Fruit fly (Drosophila melanogaster) whole organism, prepupa: Measurements from ENCODE around the gene CG10841.

Experiments used
- Blimp-1 ChIP-seq: fragments of 200-800 bp; sonication (Bioruptor generic); optimal IDR thresholded peaks from 3 replicates; lab custom pipeline; 2017; ENCODE audit warnings: missing biosample characterization, missing genetic modification characterization, mild to moderate bottlenecking, moderate library complexity, missing genetic modification reagents
- CG10631 ChIP-seq: fragments of 200-800 bp; sonication (Bioruptor generic); optimal IDR thresholded peaks from 2 replicates; lab custom pipeline; 2016; ENCODE audit warnings: missing biosample characterization, missing genetic modification characterization
- CG10669 ChIP-seq: fragments of 200-800 bp; sonication (Bioruptor generic); optimal IDR thresholded peaks from 3 replicates; lab custom pipeline; 2018; ENCODE audit warnings: missing biosample characterization, mild to moderate bottlenecking, missing genetic modification characterization, moderate library complexity
- CG11294 ChIP-seq: fragments of 200-800 bp; sonication (Bioruptor generic); IDR thresholded peaks from 2 replicates; pipeline ENCODE4 v1.3.6; 2022; ENCODE audit warnings: missing biosample characterization, missing genetic modification characterization
- CG11762 ChIP-seq: fragments of 200-800 bp; sonication (Bioruptor generic); optimal IDR thresholded peaks from 3 replicates; lab custom pipeline; 2016; ENCODE audit warnings: missing biosample characterization, missing genetic modification characterization; ENCODE audit not compliant: insufficient read depth
- CG11902 ChIP-seq: fragments of 200-800 bp; sonication (Bioruptor generic); optimal IDR thresholded peaks from 3 replicates; lab custom pipeline; 2016; ENCODE audit warnings: missing biosample characterization, missing genetic modification characterization
- CG15336 ChIP-seq: fragments of 200-800 bp; sonication (Bioruptor generic); IDR thresholded peaks from 2 replicates; pipeline ENCODE4 v1.3.6; 2022; ENCODE audit warnings: missing biosample characterization, missing genetic modification characterization
- CG31627 ChIP-seq: fragments of 200-800 bp; sonication (Bioruptor generic); optimal IDR thresholded peaks from 3 replicates; lab custom pipeline; 2016; ENCODE audit warnings: missing biosample characterization, missing genetic modification characterization
- CG32006 ChIP-seq: fragments of 200-800 bp; sonication (Bioruptor generic); optimal IDR thresholded peaks from 3 replicates; lab custom pipeline; 2017; ENCODE audit warnings: missing biosample characterization, mild to moderate bottlenecking, missing genetic modification characterization
- CG34406 ChIP-seq: fragments of 200-800 bp; sonication (Bioruptor generic); optimal IDR thresholded peaks from 3 replicates; lab custom pipeline; 2016; ENCODE audit warnings: missing biosample characterization, missing genetic modification characterization
- CG3919 ChIP-seq: fragments of 200-800 bp; sonication (Bioruptor generic); optimal IDR thresholded peaks from 3 replicates; lab custom pipeline; 2016; ENCODE audit warnings: missing biosample characterization, missing genetic modification characterization
- CG4318 ChIP-seq: fragments of 200-800 bp; sonication (Bioruptor generic); optimal IDR thresholded peaks from 3 replicates; lab custom pipeline; 2017; ENCODE audit warnings: missing biosample characterization, mild to moderate bottlenecking, missing genetic modification characterization
- CG6163 ChIP-seq: fragments of 200-800 bp; sonication (Bioruptor generic); IDR thresholded peaks from 3 replicates; pipeline ENCODE4 v1.3.6; 2022; ENCODE audit warnings: missing biosample characterization, missing genetic modification characterization
- CG6276 ChIP-seq: fragments of 200-800 bp; sonication (Bioruptor generic); optimal IDR thresholded peaks from 2 replicates; lab custom pipeline; 2017; ENCODE audit warnings: missing biosample characterization, mild to moderate bottlenecking, missing genetic modification characterization
- CG6792 ChIP-seq: fragments of 200-800 bp; sonication (Bioruptor generic); optimal IDR thresholded peaks from 3 replicates; lab custom pipeline; 2016; ENCODE audit warnings: missing biosample characterization, missing genetic modification characterization
- CG6808 ChIP-seq: fragments of 200-800 bp; sonication (Bioruptor generic); optimal IDR thresholded peaks from 3 replicates; lab custom pipeline; 2017; ENCODE audit warnings: missing biosample characterization, missing genetic modification characterization, mild to moderate bottlenecking, moderate library complexity, missing genetic modification reagents
- CG6854 ChIP-seq: fragments of 200-800 bp; sonication (Bioruptor generic); optimal IDR thresholded peaks from 2 replicates; lab custom pipeline; 2017; ENCODE audit warnings: missing biosample characterization, mild to moderate bottlenecking, missing genetic modification characterization
- CG7368 ChIP-seq: fragments of 200-800 bp; sonication (Bioruptor generic); optimal IDR thresholded peaks from 3 replicates; lab custom pipeline; 2016; ENCODE audit warnings: missing biosample characterization, missing genetic modification characterization
- CG8119 ChIP-seq: fragments of 200-800 bp; sonication (Bioruptor generic); IDR thresholded peaks from 3 replicates; pipeline ENCODE4 v1.3.6; 2022; ENCODE audit warnings: missing biosample characterization, missing genetic modification characterization
- CG8319 ChIP-seq: fragments of 200-800 bp; sonication (Bioruptor generic); optimal IDR thresholded peaks from 3 replicates; lab custom pipeline; 2016; ENCODE audit warnings: missing biosample characterization, missing genetic modification characterization
- CG8632 ChIP-seq: fragments of 200-800 bp; sonication (Bioruptor generic); optimal IDR thresholded peaks from 3 replicates; lab custom pipeline; 2016; ENCODE audit warnings: missing biosample characterization, missing genetic modification characterization
- CG9139 ChIP-seq: fragments of 200-800 bp; sonication (Bioruptor generic); optimal IDR thresholded peaks from 3 replicates; lab custom pipeline; 2017; ENCODE audit warnings: missing biosample characterization, mild to moderate bottlenecking, missing genetic modification characterization
- Eip75B ChIP-seq: fragments of 200-800 bp; sonication (Bioruptor generic); optimal IDR thresholded peaks from 3 replicates; lab custom pipeline; 2016; ENCODE audit warnings: missing biosample characterization, missing genetic modification characterization
- Eip78C ChIP-seq: fragments of 200-800 bp; sonication (Bioruptor generic); peaks from one replicate; lab custom pipeline; 2016; ENCODE audit warnings: missing biosample characterization, missing genetic modification characterization
- Eip93F ChIP-seq: fragments of 200-800 bp; sonication (Bioruptor generic); optimal IDR thresholded peaks from 2 replicates; lab custom pipeline; 2016; ENCODE audit warnings: missing biosample characterization, mild to moderate bottlenecking, missing genetic modification characterization
- Ets21C ChIP-seq: fragments of 200-800 bp; sonication (Bioruptor generic); optimal IDR thresholded peaks from 3 replicates; lab custom pipeline; 2016; ENCODE audit warnings: missing biosample characterization, missing genetic modification characterization
- Gug ChIP-seq: fragments of 200-800 bp; sonication (Bioruptor generic); IDR thresholded peaks from 2 replicates; pipeline ENCODE4 v1.3.6; 2022; ENCODE audit warnings: missing biosample characterization, missing genetic modification characterization
- Hr39 ChIP-seq: fragments of 200-800 bp; sonication (Bioruptor generic); optimal IDR thresholded peaks from 2 replicates; lab custom pipeline; 2016; ENCODE audit warnings: missing biosample characterization, missing genetic modification characterization
- Met ChIP-seq: fragments of 200-800 bp; sonication (Bioruptor generic); optimal IDR thresholded peaks from 3 replicates; lab custom pipeline; 2016; ENCODE audit warnings: missing biosample characterization, missing genetic modification characterization
- OdsH ChIP-seq: fragments of 200-800 bp; sonication (Bioruptor generic); optimal IDR thresholded peaks from 3 replicates; lab custom pipeline; 2016; ENCODE audit warnings: missing biosample characterization, missing genetic modification characterization
- Sox102F ChIP-seq: fragments of 200-800 bp; sonication (Bioruptor generic); optimal IDR thresholded peaks from 2 replicates; lab custom pipeline; 2016; ENCODE audit warnings: missing biosample characterization, mild to moderate bottlenecking, missing genetic modification characterization
- Sox14 ChIP-seq: fragments of 200-800 bp; sonication (Bioruptor generic); optimal IDR thresholded peaks from 3 replicates; lab custom pipeline; 2016; ENCODE audit warnings: missing biosample characterization, missing genetic modification characterization
- acj6 ChIP-seq: fragments of 200-800 bp; sonication (Bioruptor generic); optimal IDR thresholded peaks from 3 replicates; lab custom pipeline; 2016; ENCODE audit warnings: missing biosample characterization, missing genetic modification characterization
- cyc ChIP-seq: fragments of 200-800 bp; sonication (Bioruptor generic); optimal IDR thresholded peaks from 3 replicates; lab custom pipeline; 2016; ENCODE audit warnings: missing biosample characterization, missing genetic modification characterization
- dac ChIP-seq: fragments of 200-800 bp; sonication (Bioruptor generic); optimal IDR thresholded peaks from 2 replicates; lab custom pipeline; 2017; ENCODE audit warnings: missing biosample characterization, mild to moderate bottlenecking, missing genetic modification characterization
- dsx ChIP-seq: fragments of 200-800 bp; optimal IDR thresholded peaks from 3 replicates; lab custom pipeline; 2019; ENCODE audit warnings: missing biosample characterization, mild to moderate bottlenecking, missing genetic modification characterization, moderate library complexity; ENCODE audit not compliant: poor library complexity, severe bottlenecking
- eg ChIP-seq: fragments of 200-800 bp; sonication (Bioruptor generic); IDR thresholded peaks from 3 replicates; pipeline ENCODE4 v1.3.6; 2022; ENCODE audit warnings: missing biosample characterization, missing genetic modification characterization
- esn ChIP-seq: fragments of 200-800 bp; sonication (Bioruptor generic); optimal IDR thresholded peaks from 2 replicates; lab custom pipeline; 2016; ENCODE audit warnings: missing biosample characterization, mild to moderate bottlenecking, missing genetic modification characterization, moderate library complexity
- fd59A ChIP-seq: fragments of 200-800 bp; sonication (Bioruptor generic); optimal IDR thresholded peaks from 2 replicates; lab custom pipeline; 2017; ENCODE audit warnings: missing biosample characterization, mild to moderate bottlenecking, missing genetic modification characterization, missing genetic modification reagents
- fd85E ChIP-seq: fragments of 200-800 bp; sonication (Bioruptor generic); optimal IDR thresholded peaks from 3 replicates; lab custom pipeline; 2016; ENCODE audit warnings: missing biosample characterization, missing genetic modification characterization
- fkh ChIP-seq: fragments of 200-800 bp; sonication (Bioruptor generic); optimal IDR thresholded peaks from 3 replicates; lab custom pipeline; 2017; ENCODE audit warnings: missing biosample characterization, mild to moderate bottlenecking, missing genetic modification characterization, moderate library complexity
- pdm3 ChIP-seq: fragments of 200-800 bp; sonication (Bioruptor generic); optimal IDR thresholded peaks from 3 replicates; lab custom pipeline; 2016; ENCODE audit warnings: missing biosample characterization, missing genetic modification characterization
- salr ChIP-seq, 2 experiments: fragments of 200-800 bp; sonication (Bioruptor generic); optimal IDR thresholded peaks; 3 replicates each; lab custom pipeline; 2016 to 2018; ENCODE audit warnings: missing biosample characterization in 2 of 2, missing genetic modification characterization in 2 of 2, mild to moderate bottlenecking in 1 of 2
- ss ChIP-seq, 2 experiments: fragments of 200-800 bp; sonication (Bioruptor generic); optimal IDR thresholded peaks; 2 replicates in 1 of 2; 3 replicates in 1 of 2; lab custom pipeline; 2017 to 2018; ENCODE audit warnings: mild to moderate bottlenecking in 2 of 2, missing biosample characterization in 2 of 2, missing genetic modification characterization in 2 of 2, moderate library complexity in 1 of 2
- topi ChIP-seq: fragments of 200-800 bp; sonication (Bioruptor generic); optimal IDR thresholded peaks from 3 replicates; lab custom pipeline; 2016; ENCODE audit warnings: missing biosample characterization, missing genetic modification characterization
- vri ChIP-seq: fragments of 200-800 bp; sonication (Bioruptor generic); optimal IDR thresholded peaks from 3 replicates; lab custom pipeline; 2016; ENCODE audit warnings: missing biosample characterization, mild to moderate bottlenecking, missing genetic modification characterization

The CG10841 gene

dm6 chr3R:13645874-13646370, 14.2 kb downstream of the CG10841 start, which contains the start of gene sqd (continued):
- TF ChIP-seq CG11902 (peak; percentile 20), salr (GFP tag; optimal IDR thresholded peaks at IDR 0.05; lab: Kevin White, UChicago) (no peak), CG6808 (peak; percentile 35), dac (GFP tag; lab: Kevin White, UChicago) (no peak), eg (GFP tag; lab: Robert Waterston, UW) (0 out of 3 replicates have a peak, but pooled peaks have one; percentile 13), Hr39 (GFP tag; lab: Kevin White, UChicago) (peak; percentile 64), CG3919 (GFP tag; lab: Kevin White, UChicago) (peak; percentile 70), topi (GFP tag; lab: Kevin White, UChicago) (peak; percentile 60), acj6 (GFP tag; lab: Kevin White, UChicago) (peak; percentile 44), CG4318 (no peak), fd85E (no peak), Eip78C (GFP tag; lab: Kevin White, UChicago) (peak; percentile 88), CG34406 (peak; percentile 27), Blimp-1 (no peak), CG31627 (GFP tag; lab: Kevin White, UChicago) (peak; percentile 57), CG10631 (GFP tag; lab: Kevin White, UChicago) (peak; percentile 7), Eip93F (no peak), Ets21C (peak; percentile 51), CG8632 (no peak), CG11762 (peak; percentile 3), ss (GFP tag; optimal IDR thresholded peaks at IDR 0.05; lab: Kevin White, UChicago) (peak; percentile 28 to 67), Sox14 (peak; percentile 56), fd59A (GFP tag; lab: Kevin White, UChicago) (peak; percentile 14), CG8119 (GFP tag; lab: Robert Waterston, UW) (peak; percentile 16; the same call in 1 of the 3 replicates), CG6276 (GFP tag; lab: Kevin White, UChicago) (no peak), CG32006 (GFP tag; lab: Kevin White, UChicago) (peak; percentile 13), CG11294 (GFP tag; lab: Robert Waterston, UW) (no peak), CG15336 (GFP tag; lab: Robert Waterston, UW) (peak; percentile 25; the same call in 1 of the 2 replicates), Gug (no peak)

- TF ChIP-seq CG10631 (GFP tag; lab: Kevin White, UChicago), result no peak
- peak; percentile 46 for TF ChIP-seq CG6276 (GFP tag; lab: Kevin White, UChicago)
- TF ChIP-seq CG9139, result peak; percentile 81
- no peak for TF ChIP-seq CG11902
- TF ChIP-seq dsx (GFP tag; lab: Kevin White, UChicago), result peak; percentile 77
- TF ChIP-seq CG8319 (GFP tag; lab: Kevin White, UChicago), result no peak
- TF ChIP-seq CG6808, result peak; percentile 77
- no peak for TF ChIP-seq CG11762
- no peak for TF ChIP-seq Sox102F (GFP tag; lab: Kevin White, UChicago)
- TF ChIP-seq fkh (GFP tag; lab: Kevin White, UChicago), result no peak
- TF ChIP-seq CG6163, result peak; percentile 6; the same call in 1 of the 3 replicates
- TF ChIP-seq pdm3 (GFP tag; lab: Kevin White, UChicago), result no peak
- TF ChIP-seq eg (GFP tag; lab: Robert Waterston, UW), result 0 out of 3 replicates have a peak, but pooled peaks have one; percentile 5
- TF ChIP-seq esn (GFP tag; lab: Kevin White, UChicago), result no peak
- no peak for TF ChIP-seq CG11294 (GFP tag; lab: Robert Waterston, UW)
- TF ChIP-seq CG10669 (GFP tag; lab: Kevin White, UChicago), result peak; percentile 36
- no peak for TF ChIP-seq vri (GFP tag; lab: Kevin White, UChicago)
- peak; percentile 60 for TF ChIP-seq CG15336 (GFP tag; lab: Robert Waterston, UW)
- TF ChIP-seq cyc (GFP tag; lab: Kevin White, UChicago), result peak; percentile 15
- TF ChIP-seq topi (GFP tag; lab: Kevin White, UChicago), result no peak
- TF ChIP-seq CG6792 (GFP tag; lab: Kevin White, UChicago), result no peak
- TF ChIP-seq CG6854 (GFP tag; lab: Kevin White, UChicago), result peak; percentile 34
- TF ChIP-seq salr (GFP tag; optimal IDR thresholded peaks at IDR 0.05; lab: Kevin White, UChicago), result no peak
- no peak for TF ChIP-seq Met (GFP tag; lab: Kevin White, UChicago)
- no peak for TF ChIP-seq Eip75B (GFP tag; lab: Kevin White, UChicago)
- no peak for TF ChIP-seq CG32006 (GFP tag; lab: Kevin White, UChicago)
- no peak for TF ChIP-seq OdsH (GFP tag; lab: Kevin White, UChicago)
- peak; percentile 18 for TF ChIP-seq Hr39 (GFP tag; lab: Kevin White, UChicago)
- TF ChIP-seq ss (GFP tag; optimal IDR thresholded peaks at IDR 0.05; lab: Kevin White, UChicago), result peak; percentile 79 to 83
- TF ChIP-seq CG7368 (GFP tag; lab: Kevin White, UChicago), result no peak
Observed at dm6 chr3R:13646729-13647633, 15.2 kb downstream of the CG10841 start, which contains the start of gene rin. TSS of gene rin (plus strand) at chr3R:13647004.
